Worm (Caenorhabditis elegans) whole organism, young adult: ENCODE data around the gene attf-5.

Experiments
- B0261.1 ChIP-seq: sonication (generic microtip); optimal IDR thresholded peaks from 2 replicates; lab custom pipeline; 2016; ENCODE audit warnings: mild to moderate bottlenecking, missing genetic modification characterization, moderate library complexity, missing compliant biosample characterization
- C06A6.2 ChIP-seq: fragments of 200-800 bp; sonication (Bioruptor generic); conservative IDR thresholded peaks from 2 replicates; pipeline ENCODE4 v1.3.6; 2022; ENCODE audit warnings: missing genetic modification characterization, missing compliant biosample characterization
- D2030.7 ChIP-seq: fragments of 200-800 bp; sonication (Bioruptor generic); IDR thresholded peaks from 2 replicates; pipeline ENCODE4 v1.3.6; 2022; ENCODE audit warnings: missing genetic modification reagents, missing genetic modification characterization, missing compliant biosample characterization
- F33H1.4 ChIP-seq: fragments of 200-800 bp; sonication (Bioruptor generic); IDR thresholded peaks from 2 replicates; pipeline ENCODE4 v1.3.6; 2022; ENCODE audit warnings: missing genetic modification reagents, missing genetic modification characterization, missing compliant biosample characterization
- F57A8.1 ChIP-seq: fragments of 200-800 bp; sonication (Bioruptor generic); optimal IDR thresholded peaks from 2 replicates; lab custom pipeline; 2018; ENCODE audit warnings: mild to moderate bottlenecking, missing genetic modification characterization, moderate library complexity, missing compliant biosample characterization
- K12H6.12 ChIP-seq: fragments of 200-800 bp; sonication (Bioruptor generic); optimal IDR thresholded peaks from 2 replicates; lab custom pipeline; 2018; ENCODE audit warnings: mild to moderate bottlenecking, missing genetic modification characterization, missing compliant biosample characterization
- Y56A3A.18 ChIP-seq: fragments of 200-800 bp; sonication (Bioruptor generic); IDR thresholded peaks from 2 replicates; pipeline ENCODE4 v1.3.6; 2022; ENCODE audit warnings: missing genetic modification reagents, missing genetic modification characterization, missing compliant biosample characterization
- attf-3 ChIP-seq: fragments of 200-800 bp; sonication (Bioruptor generic); conservative IDR thresholded peaks from 2 replicates; pipeline ENCODE4 v1.3.6; 2022; ENCODE audit warnings: missing genetic modification reagents, missing genetic modification characterization, missing compliant biosample characterization
- bed-1 ChIP-seq: fragments of 200-800 bp; sonication (Bioruptor generic); IDR thresholded peaks from 2 replicates; pipeline ENCODE4 v1.3.6; 2022; ENCODE audit warnings: missing genetic modification reagents, missing genetic modification characterization, missing compliant biosample characterization
- bed-2 ChIP-seq: fragments of 200-800 bp; sonication (Bioruptor generic); IDR thresholded peaks from 2 replicates; pipeline ENCODE4 v1.3.6; 2022; ENCODE audit warnings: missing genetic modification reagents, missing genetic modification characterization, missing compliant biosample characterization
- cebp-2 ChIP-seq: fragments of 200-800 bp; sonication (Bioruptor generic); IDR thresholded peaks from 2 replicates; pipeline ENCODE4 v1.3.6; 2022; ENCODE audit warnings: missing genetic modification characterization, missing compliant biosample characterization
- ceh-79 ChIP-seq: sonication (generic microtip); optimal IDR thresholded peaks from 2 replicates; lab custom pipeline; 2017; ENCODE audit warnings: mild to moderate bottlenecking, missing genetic modification characterization, missing compliant biosample characterization
- chd-7 ChIP-seq: sonication (generic microtip); optimal IDR thresholded peaks from 2 replicates; lab custom pipeline; 2016; ENCODE audit warnings: mild to moderate bottlenecking, missing genetic modification characterization, moderate library complexity, missing compliant biosample characterization
- die-1 ChIP-seq: sonication (generic microtip); optimal IDR thresholded peaks from 2 replicates; lab custom pipeline; 2016; ENCODE audit warnings: missing genotype, mild to moderate bottlenecking, missing genetic modification characterization, missing compliant biosample characterization
- dox-1 ChIP-seq: fragments of 200-800 bp; sonication (Bioruptor generic); IDR thresholded peaks from 2 replicates; pipeline ENCODE4 v1.3.6; 2022; ENCODE audit warnings: missing genetic modification reagents, missing genetic modification characterization, missing compliant biosample characterization
- efl-1 ChIP-seq: fragments of 150-350 bp; optimal IDR thresholded peaks from 2 replicates; lab custom pipeline; 2014; ENCODE audit warnings: missing biosample characterization, missing genetic modification reagents, missing genetic modification characterization
- fkh-3 ChIP-seq: sonication (generic microtip); optimal IDR thresholded peaks from 2 replicates; lab custom pipeline; 2016; ENCODE audit warnings: mild to moderate bottlenecking, missing genetic modification characterization, missing compliant biosample characterization
- gei-17 ChIP-seq: fragments of 200-800 bp; sonication (Bioruptor generic); optimal IDR thresholded peaks from 2 replicates; lab custom pipeline; 2018; ENCODE audit warnings: mild to moderate bottlenecking, missing genetic modification characterization, missing compliant biosample characterization
- hlh-26 ChIP-seq: fragments of 200-800 bp; sonication (Bioruptor generic); conservative IDR thresholded peaks from 2 replicates; pipeline ENCODE4 v1.3.6; 2022; ENCODE audit warnings: missing genetic modification reagents, missing genetic modification characterization, missing compliant biosample characterization
- hrde-1 ChIP-seq: sonication (generic microtip); optimal IDR thresholded peaks from 2 replicates; lab custom pipeline; 2016; ENCODE audit warnings: missing genetic modification characterization, mild to moderate bottlenecking, missing compliant biosample characterization, moderate library complexity, missing genotype, missing genetic modification reagents, borderline replicate concordance
- let-607 ChIP-seq, 2 experiments: fragments of 200-800 bp in 1 of 2; sonication (Bioruptor generic) in 1 of 2; sonication (generic microtip) in 1 of 2; optimal IDR thresholded peaks; 2 replicates each; lab custom pipeline; 2016 to 2018; ENCODE audit warnings: mild to moderate bottlenecking in 2 of 2, missing compliant biosample characterization in 2 of 2, missing genetic modification characterization in 2 of 2, moderate library complexity in 2 of 2, missing genotype in 1 of 2
- lir-1 ChIP-seq: fragments of 200-800 bp; sonication (Bioruptor generic); conservative IDR thresholded peaks from 2 replicates; pipeline ENCODE4 v1.3.6; 2022; ENCODE audit warnings: missing genetic modification reagents, missing genetic modification characterization, missing compliant biosample characterization
- lsl-1 ChIP-seq: fragments of 200-800 bp; sonication (Bioruptor generic); optimal IDR thresholded peaks from 2 replicates; lab custom pipeline; 2018; ENCODE audit warnings: mild to moderate bottlenecking, missing genetic modification characterization, moderate library complexity, missing compliant biosample characterization
- mel-28 ChIP-seq: sonication (generic microtip); optimal IDR thresholded peaks from 2 replicates; lab custom pipeline; 2016; ENCODE audit warnings: borderline replicate concordance, mild to moderate bottlenecking, missing genetic modification characterization, missing compliant biosample characterization
- mes-4 ChIP-seq: sonication (generic microtip); optimal IDR thresholded peaks from 2 replicates; lab custom pipeline; 2016; ENCODE audit warnings: missing genotype, missing genetic modification characterization, missing compliant biosample characterization
- nfyb-1 ChIP-seq: fragments of 200-800 bp; sonication (Bioruptor generic); IDR thresholded peaks from 2 replicates; pipeline ENCODE4 v1.3.6; 2022; ENCODE audit warnings: missing genetic modification reagents, missing genetic modification characterization, missing compliant biosample characterization
- nhr-120 ChIP-seq: fragments of 200-800 bp; sonication (Bioruptor generic); IDR thresholded peaks from 2 replicates; pipeline ENCODE4 v1.3.6; 2022; ENCODE audit warnings: missing genetic modification characterization, missing compliant biosample characterization
- nhr-179 ChIP-seq: sonication (generic microtip); optimal IDR thresholded peaks from 2 replicates; lab custom pipeline; 2016; ENCODE audit warnings: mild to moderate bottlenecking, missing genetic modification characterization, missing compliant biosample characterization
- nhr-27 ChIP-seq: fragments of 200-800 bp; sonication (Bioruptor generic); optimal IDR thresholded peaks from 2 replicates; lab custom pipeline; 2018; ENCODE audit warnings: mild to moderate bottlenecking, missing genetic modification characterization, moderate library complexity, missing compliant biosample characterization
- nhr-80 ChIP-seq: sonication (generic microtip); optimal IDR thresholded peaks from 2 replicates; lab custom pipeline; 2016; ENCODE audit warnings: missing genetic modification characterization, missing compliant biosample characterization
- rec-8 ChIP-seq, 2 experiments: sonication (generic microtip); optimal IDR thresholded peaks; 2 replicates each; lab custom pipeline; 2016; ENCODE audit warnings: mild to moderate bottlenecking in 2 of 2, missing genetic modification characterization in 2 of 2, missing genetic modification reagents in 2 of 2, missing genotype in 2 of 2, missing biosample characterization in 1 of 2, missing compliant biosample characterization in 1 of 2, moderate library complexity in 1 of 2
- snpc-1.3 ChIP-seq: sonication (generic microtip); optimal IDR thresholded peaks from 2 replicates; lab custom pipeline; 2017; ENCODE audit warnings: missing genetic modification characterization, mild to moderate bottlenecking, missing compliant biosample characterization, antibody characterized with exemption, moderate library complexity, missing genotype, missing genetic modification reagents; ENCODE audit not compliant: insufficient read depth
- somi-1 ChIP-seq: fragments of 200-800 bp; sonication (Bioruptor generic); optimal IDR thresholded peaks from 2 replicates; lab custom pipeline; 2018; ENCODE audit warnings: mild to moderate bottlenecking, missing genetic modification characterization, missing compliant biosample characterization
- sptf-2 ChIP-seq: fragments of 200-800 bp; sonication (Bioruptor generic); optimal IDR thresholded peaks from 2 replicates; lab custom pipeline; 2018; ENCODE audit warnings: mild to moderate bottlenecking, missing genetic modification characterization, missing compliant biosample characterization
- ztf-18 ChIP-seq: sonication (generic microtip); optimal IDR thresholded peaks from 2 replicates; lab custom pipeline; 2016; ENCODE audit warnings: missing genotype, mild to moderate bottlenecking, missing genetic modification characterization, missing compliant biosample characterization
- ztf-28 ChIP-seq: fragments of 200-800 bp; sonication (Bioruptor generic); IDR thresholded peaks from 2 replicates; pipeline ENCODE4 v1.3.6; 2022; ENCODE audit warnings: missing genetic modification reagents, missing genetic modification characterization, missing compliant biosample characterization

Gene attf-5

ce11 chrX:777421-777820 lies 10.7 kb upstream of the attf-5 start, which contains the start of gene nas-15:
Gene nas-15, plus strand, starts transcription at chrX:777721.
- no peak for TF ChIP-seq ceh-79 (tag; lab: Kevin White, UChicago)
- TF ChIP-seq Y56A3A.18 (GFP tag; lab: Robert Waterston, UW): no peak
- TF ChIP-seq bed-1: no peak
- no peak for TF ChIP-seq dox-1 (GFP tag; lab: Robert Waterston, UW)
- no peak for TF ChIP-seq nhr-80 (tag; lab: Kevin White, UChicago)
- no peak for TF ChIP-seq rec-8 (tag; optimal IDR thresholded peaks at IDR 0.05; lab: Kevin White, UChicago)

- TF ChIP-seq nhr-179 (tag; lab: Kevin White, UChicago): no peak
- no peak for TF ChIP-seq let-607 (tag; optimal IDR thresholded peaks at IDR 0.05; lab: Kevin White, UChicago)
- no peak for TF ChIP-seq cebp-2
- TF ChIP-seq attf-3 (GFP tag; lab: Robert Waterston, UW): no peak
- TF ChIP-seq chd-7 (tag; lab: Kevin White, UChicago): no peak
- TF ChIP-seq bed-1: no peak
- no peak for TF ChIP-seq hlh-26 (GFP tag; lab: Robert Waterston, UW)
- TF ChIP-seq B0261.1: no peak
- TF ChIP-seq Y56A3A.18 (GFP tag; lab: Robert Waterston, UW): no peak
- no peak for TF ChIP-seq ztf-28
Measured at ce11 chrX:779259-779658, 8.9 kb upstream of the attf-5 start.

ce11 chrX:780027-780426 lies 8.1 kb upstream of the attf-5 start:
- TF ChIP-seq mes-4 (tag; lab: Kevin White, UChicago): no peak
- no peak for TF ChIP-seq sptf-2 (GFP tag; lab: Kevin White, UChicago)
- TF ChIP-seq F33H1.4: no peak
- TF ChIP-seq ztf-18 (tag; lab: Kevin White, UChicago): no peak
- TF ChIP-seq die-1 (tag; lab: Kevin White, UChicago): no peak
- no peak for TF ChIP-seq nfyb-1 (GFP tag; lab: Robert Waterston, UW)
- no peak for TF ChIP-seq nhr-27 (tag; lab: Kevin White, UChicago)
- no peak for TF ChIP-seq chd-7 (tag; lab: Kevin White, UChicago)
- no peak for TF ChIP-seq efl-1 (GFP tag; lab: Kevin White, UChicago)
- no peak for TF ChIP-seq C06A6.2 (GFP tag; lab: Robert Waterston, UW)
- TF ChIP-seq lsl-1: no peak
- no peak for TF ChIP-seq somi-1
- no peak for TF ChIP-seq snpc-1.3
- TF ChIP-seq ceh-79 (tag; lab: Kevin White, UChicago): no peak
- TF ChIP-seq K12H6.12 (tag; lab: Kevin White, UChicago): no peak
- TF ChIP-seq mel-28 (tag; lab: Kevin White, UChicago): no peak
- TF ChIP-seq gei-17 (GFP tag; lab: Kevin White, UChicago): no peak
- no peak for TF ChIP-seq F57A8.1 (GFP tag; lab: Kevin White, UChicago)

- TF ChIP-seq nhr-120 (GFP tag; lab: Robert Waterston, UW) (no peak), die-1 (tag; lab: Kevin White, UChicago) (no peak), sptf-2 (GFP tag; lab: Kevin White, UChicago) (no peak), fkh-3 (tag; lab: Kevin White, UChicago) (no peak), bed-2 (GFP tag; lab: Robert Waterston, UW) (no peak), hrde-1 (tag; lab: Kevin White, UChicago) (no peak), lir-1 (no peak), D2030.7 (no peak)
- TF ChIP-seq, all 124 proteins: peak for 0
Measured at ce11 chrX:784853-785252, 3.3 kb upstream of the attf-5 start, which contains the start of gene T04G9.6. Gene T04G9.6, minus strand, starts transcription at chrX:784953.
